Fruit fly (Drosophila melanogaster) whole organism, pupa: Measurements from ENCODE around the gene CG8916.

Experiments
- CG10348 ChIP-seq: fragments of 200-800 bp; sonication (Bioruptor generic); IDR thresholded peaks from 2 replicates; pipeline ENCODE4 v1.3.6; 2022; ENCODE audit warnings: missing biosample characterization, missing genetic modification characterization
- CG12605 ChIP-seq: fragments of 200-800 bp; sonication (Bioruptor generic); IDR thresholded peaks from 2 replicates; pipeline ENCODE4 v1.3.6; 2022; ENCODE audit warnings: missing biosample characterization, missing genetic modification characterization
- CG13204 ChIP-seq: fragments of 200-800 bp; sonication (Bioruptor generic); optimal IDR thresholded peaks from 2 replicates; lab custom pipeline; 2018; ENCODE audit warnings: missing biosample characterization, mild to moderate bottlenecking, missing genetic modification characterization, moderate library complexity
- CG14655 ChIP-seq: fragments of 200-800 bp; sonication (Bioruptor generic); optimal IDR thresholded peaks from 3 replicates; lab custom pipeline; 2017; ENCODE audit warnings: mild to moderate bottlenecking, missing biosample characterization, missing genetic modification reagents, missing genetic modification characterization
- CG15710 ChIP-seq: fragments of 200-800 bp; sonication (Bioruptor generic); optimal IDR thresholded peaks from 2 replicates; lab custom pipeline; 2018; ENCODE audit warnings: missing biosample characterization, mild to moderate bottlenecking, missing genetic modification characterization, moderate library complexity
- CG32121 ChIP-seq: fragments of 200-800 bp; sonication (Bioruptor generic); IDR thresholded peaks from 2 replicates; pipeline ENCODE4 v1.3.6; 2022; ENCODE audit warnings: missing biosample characterization, missing genetic modification characterization
- CG8159 ChIP-seq: fragments of 200-800 bp; sonication (Bioruptor generic); optimal IDR thresholded peaks from 3 replicates; lab custom pipeline; 2018; ENCODE audit warnings: missing biosample characterization, mild to moderate bottlenecking, missing genetic modification characterization, moderate library complexity
- CG8301 ChIP-seq: fragments of 200-800 bp; sonication (Bioruptor generic); optimal IDR thresholded peaks from 2 replicates; lab custom pipeline; 2018; ENCODE audit warnings: missing biosample characterization, mild to moderate bottlenecking, missing genetic modification characterization
- D1 ChIP-seq: fragments of 200-800 bp; sonication (Bioruptor generic); optimal IDR thresholded peaks from 2 replicates; lab custom pipeline; 2018; ENCODE audit warnings: missing biosample characterization, mild to moderate bottlenecking, missing genetic modification characterization, moderate library complexity
- EcR ChIP-seq: fragments of 200-800 bp; sonication (Bioruptor generic); optimal IDR thresholded peaks from 3 replicates; lab custom pipeline; 2019; ENCODE audit warnings: missing biosample characterization, missing genetic modification characterization, mild to moderate bottlenecking, moderate library complexity, missing genetic modification reagents
- Ets98B ChIP-seq: fragments of 200-800 bp; sonication (Bioruptor generic); IDR thresholded peaks from 2 replicates; pipeline ENCODE4 v1.3.6; 2022; ENCODE audit warnings: missing biosample characterization, missing genetic modification characterization
- Pif1B ChIP-seq: fragments of 200-800 bp; sonication (Bioruptor generic); optimal IDR thresholded peaks from 3 replicates; lab custom pipeline; 2016; ENCODE audit warnings: missing biosample characterization, missing genetic modification characterization
- Snoo ChIP-seq: fragments of 200-800 bp; sonication (Bioruptor generic); optimal IDR thresholded peaks from 3 replicates; lab custom pipeline; 2017; ENCODE audit warnings: missing biosample characterization, mild to moderate bottlenecking, missing genetic modification characterization, inconsistent platforms
- fd96Ca ChIP-seq: fragments of 200-800 bp; sonication (Bioruptor generic); IDR thresholded peaks from 3 replicates; pipeline ENCODE4 v1.3.6; 2022; ENCODE audit warnings: missing biosample characterization, missing genetic modification characterization
- gl ChIP-seq: fragments of 200-800 bp; sonication (Bioruptor generic); optimal IDR thresholded peaks from 2 replicates; lab custom pipeline; 2018; ENCODE audit warnings: missing biosample characterization, mild to moderate bottlenecking, missing genetic modification characterization
- rn ChIP-seq: fragments of 200-800 bp; sonication (Bioruptor generic); IDR thresholded peaks from 2 replicates; pipeline ENCODE4 v1.3.6; 2022; ENCODE audit warnings: missing biosample characterization, missing genetic modification characterization

CG8916 gene

DNA sequence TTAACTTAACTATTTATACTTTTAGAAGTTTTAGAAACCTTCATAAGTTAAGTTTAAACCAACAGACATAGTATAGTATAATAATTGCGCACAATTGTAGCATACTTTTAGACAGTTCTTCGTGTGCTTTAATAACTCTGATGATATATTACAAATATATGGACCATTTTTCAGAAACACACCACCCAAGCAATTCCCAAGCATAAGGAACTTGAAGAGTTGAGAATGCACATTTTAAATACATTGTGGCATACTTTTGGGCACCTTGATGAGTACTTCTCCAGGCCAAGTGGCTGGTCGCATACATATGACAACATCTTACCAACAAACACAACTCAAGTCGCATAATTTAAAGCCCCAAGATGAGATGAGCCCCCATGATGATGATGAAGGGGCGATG is 47.8 kb downstream of the CG8916 start:
- no peak for TF ChIP-seq CG12605 (GFP tag; lab: Robert Waterston, UW)
- TF ChIP-seq gl (tag; lab: Kevin White, UChicago): no peak
- no peak for TF ChIP-seq CG10348 (GFP tag; lab: Robert Waterston, UW)
- TF ChIP-seq CG8159: no peak
- no peak for TF ChIP-seq Snoo (tag; lab: Kevin White, UChicago)
- no peak for TF ChIP-seq EcR
- no peak for TF ChIP-seq CG32121 (GFP tag; lab: Robert Waterston, UW)
- no peak for TF ChIP-seq CG8301 (tag; lab: Kevin White, UChicago)
- TF ChIP-seq CG13204 (GFP tag; lab: Kevin White, UChicago): no peak
- TF ChIP-seq Pif1B (GFP tag; lab: Kevin White, UChicago): no peak
- no peak for TF ChIP-seq CG15710
- TF ChIP-seq Ets98B (GFP tag; lab: Robert Waterston, UW): no peak
- TF ChIP-seq CG14655 (GFP tag; lab: Kevin White, UChicago): no peak

DNA sequence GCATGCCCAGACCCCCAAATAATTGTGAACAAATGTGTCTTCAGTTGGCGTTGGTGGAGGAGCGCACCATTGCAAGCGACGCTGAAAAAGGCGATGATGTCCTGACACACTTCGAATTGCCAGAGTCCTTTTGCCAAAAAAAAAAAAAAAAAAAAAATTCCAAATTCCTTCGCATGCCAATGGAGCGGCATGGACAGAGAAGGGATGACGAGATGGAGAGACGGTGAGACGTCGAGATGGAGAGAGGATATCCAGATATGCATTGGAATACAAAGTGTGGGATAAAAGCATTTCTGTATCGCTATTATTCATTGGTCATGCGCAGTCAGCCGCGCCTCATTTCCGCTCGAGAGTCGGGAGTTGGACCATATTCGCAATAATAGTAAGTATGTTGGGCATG is 49.8 kb downstream of the CG8916 start:
- TF ChIP-seq CG8159 (no peak), fd96Ca (no peak), CG10348 (GFP tag; lab: Robert Waterston, UW) (no peak)

DNA sequence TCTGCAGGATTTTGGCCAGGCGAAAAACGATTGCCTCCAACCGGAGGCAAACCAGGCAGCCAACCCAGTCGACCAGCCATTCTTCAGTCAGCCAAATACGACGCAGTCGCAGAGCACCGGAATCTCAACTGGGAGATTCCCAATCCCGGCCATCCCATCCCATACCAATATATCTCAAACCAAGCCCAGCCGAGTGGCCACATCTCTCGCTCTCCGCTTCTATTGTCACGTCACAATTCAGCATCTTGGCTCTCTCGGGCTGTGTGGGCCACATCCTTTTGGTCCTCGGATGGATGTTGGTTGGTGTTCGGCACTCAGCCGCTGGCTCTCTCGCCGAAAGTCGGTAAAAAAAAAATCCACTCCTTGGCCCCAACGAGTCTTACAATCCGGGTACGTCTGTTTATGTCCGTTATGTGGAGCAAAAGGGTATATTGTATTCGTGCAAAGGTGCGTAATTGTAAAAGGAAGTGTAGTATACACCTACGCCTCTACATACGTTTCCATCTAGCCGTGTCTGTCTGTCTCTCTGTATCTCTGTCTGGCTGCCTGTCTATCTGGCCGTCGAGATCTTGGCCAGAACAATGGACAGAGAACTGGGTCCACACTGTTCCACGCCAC is 51.5 kb downstream of the CG8916 start, which contains the start of gene mmd:
TSS of gene mmd (minus strand) at position 3 of the 618 bp plus-strand sequence.
- TF ChIP-seq CG13204 (GFP tag; lab: Kevin White, UChicago): no peak
- TF ChIP-seq gl (tag; lab: Kevin White, UChicago): no peak
- TF ChIP-seq D1 (tag; lab: Kevin White, UChicago): no peak
- TF ChIP-seq CG14655 (GFP tag; lab: Kevin White, UChicago): no peak

DNA sequence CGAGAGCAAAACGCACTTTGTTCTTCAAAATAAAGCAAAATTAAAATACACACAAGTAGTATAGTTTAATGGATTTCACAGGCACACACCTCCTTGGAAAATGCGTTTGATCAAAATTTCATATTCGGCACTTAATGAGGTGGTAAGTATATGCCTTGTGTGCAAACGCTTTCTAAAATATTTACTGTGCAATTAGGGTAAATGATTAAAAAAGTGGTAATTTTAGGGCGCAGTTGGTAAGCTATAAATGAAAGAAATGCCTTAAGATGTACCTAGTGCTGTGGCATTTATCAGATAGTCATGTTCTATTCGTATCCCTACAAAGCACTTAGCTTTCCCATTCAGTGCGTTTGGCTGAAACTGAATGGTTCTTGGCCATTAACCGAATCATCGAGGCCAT is 52.4 kb downstream of the CG8916 start, which contains the start of gene Or13a:
TSS of gene Or13a (plus strand) at position 301 of the 400 bp plus-strand sequence.
- TF ChIP-seq rn (GFP tag; lab: Robert Waterston, UW) (no peak), Ets98B (GFP tag; lab: Robert Waterston, UW) (no peak), CG32121 (GFP tag; lab: Robert Waterston, UW) (no peak)
